Fruit fly (Drosophila melanogaster) whole organism, embryonic: ENCODE results near the gene Pnn.

ENCODE experiments used
- ATbp ChIP-seq: fragments of 200-800 bp; sonication (Bioruptor generic); optimal IDR thresholded peaks from 2 replicates; lab custom pipeline; 2017; ENCODE audit warnings: missing biosample characterization, mild to moderate bottlenecking, missing genetic modification characterization, missing genetic modification reagents
- Adf1 ChIP-seq: fragments of 200-800 bp; sonication (Bioruptor generic); IDR thresholded peaks from 2 replicates; pipeline ENCODE4 v1.3.6; 2022; ENCODE audit warnings: missing biosample characterization, missing genetic modification characterization
- B-H2 ChIP-seq: fragments of 200-800 bp; sonication (Bioruptor generic); optimal IDR thresholded peaks from 2 replicates; lab custom pipeline; 2018; ENCODE audit warnings: missing biosample characterization, mild to moderate bottlenecking, missing genetic modification characterization
- Bdp1 ChIP-seq: fragments of 200-800 bp; sonication (Bioruptor generic); optimal IDR thresholded peaks from 3 replicates; lab custom pipeline; 2016; ENCODE audit warnings: missing biosample characterization, missing genetic modification characterization
- Bgb ChIP-seq: fragments of 200-800 bp; sonication (Bioruptor generic); IDR thresholded peaks from 2 replicates; pipeline ENCODE4 v1.3.6; 2022; ENCODE audit warnings: missing biosample characterization, missing genetic modification characterization; ENCODE audit not compliant: partially characterized antibody
- Blimp-1 ChIP-seq: fragments of 200-800 bp; sonication (Bioruptor generic); optimal IDR thresholded peaks from 3 replicates; lab custom pipeline; 2018; ENCODE audit warnings: missing biosample characterization, missing genetic modification characterization, mild to moderate bottlenecking, moderate library complexity, missing genetic modification reagents
- C15 ChIP-seq: fragments of 200-800 bp; sonication (Bioruptor generic); IDR thresholded peaks from 3 replicates; pipeline ENCODE4 v1.3.6; 2022; ENCODE audit warnings: missing biosample characterization, missing genetic modification characterization
- CG11456 ChIP-seq: fragments of 200-800 bp; sonication (Bioruptor generic); IDR thresholded peaks from 3 replicates; pipeline ENCODE4 v1.3.6; 2022; ENCODE audit warnings: missing biosample characterization, missing genetic modification characterization
- CG12391 ChIP-seq: fragments of 200-800 bp; sonication (Bioruptor generic); optimal IDR thresholded peaks from 3 replicates; lab custom pipeline; 2018; ENCODE audit warnings: missing biosample characterization, mild to moderate bottlenecking, missing genetic modification characterization, moderate library complexity
- CG14050 ChIP-seq: fragments of 200-800 bp; sonication (Bioruptor generic); IDR thresholded peaks from 3 replicates; pipeline ENCODE4 v1.3.6; 2022; ENCODE audit warnings: missing biosample characterization, missing genetic modification characterization
- CG14965 ChIP-seq: fragments of 200-800 bp; sonication (Bioruptor generic); optimal IDR thresholded peaks from 2 replicates; lab custom pipeline; 2016; ENCODE audit warnings: missing biosample characterization, missing genetic modification characterization, borderline replicate concordance
- CG15479 ChIP-seq: fragments of 200-800 bp; sonication (Bioruptor generic); optimal IDR thresholded peaks from 3 replicates; lab custom pipeline; 2019; ENCODE audit warnings: missing biosample characterization, mild to moderate bottlenecking, missing genetic modification characterization, moderate library complexity
- CG15514 ChIP-seq: fragments of 200-800 bp; sonication (Bioruptor generic); optimal IDR thresholded peaks from 3 replicates; lab custom pipeline; 2017; ENCODE audit warnings: missing biosample characterization, missing genetic modification characterization, mild to moderate bottlenecking, moderate library complexity, missing genetic modification reagents
- CG18599 ChIP-seq: fragments of 200-800 bp; sonication (Bioruptor generic); optimal IDR thresholded peaks from 3 replicates; lab custom pipeline; 2017; ENCODE audit warnings: missing biosample characterization, missing genetic modification characterization, mild to moderate bottlenecking, moderate library complexity, missing genetic modification reagents
- CG33213 ChIP-seq: fragments of 200-800 bp; sonication (Bioruptor generic); optimal IDR thresholded peaks from 3 replicates; lab custom pipeline; 2016; ENCODE audit warnings: missing biosample characterization, missing genetic modification characterization
- CG3407 ChIP-seq: fragments of 200-800 bp; sonication (Bioruptor generic); optimal IDR thresholded peaks from 2 replicates; lab custom pipeline; 2018; ENCODE audit warnings: missing biosample characterization, mild to moderate bottlenecking, missing genetic modification characterization
- CG34376 ChIP-seq: fragments of 200-800 bp; sonication (Bioruptor generic); optimal IDR thresholded peaks from 2 replicates; lab custom pipeline; 2018; ENCODE audit warnings: missing biosample characterization, mild to moderate bottlenecking, missing genetic modification characterization
- CG3838 ChIP-seq: fragments of 200-800 bp; sonication (Bioruptor generic); optimal IDR thresholded peaks from 3 replicates; lab custom pipeline; 2016; ENCODE audit warnings: missing biosample characterization, missing genetic modification characterization
- CG3847 ChIP-seq: fragments of 200-800 bp; sonication (Bioruptor generic); IDR thresholded peaks from 2 replicates; pipeline ENCODE4 v1.3.6; 2022; ENCODE audit warnings: missing biosample characterization, missing genetic modification characterization
- CG6683 ChIP-seq: fragments of 200-800 bp; sonication (Bioruptor generic); optimal IDR thresholded peaks from 2 replicates; lab custom pipeline; 2017; ENCODE audit warnings: missing biosample characterization, mild to moderate bottlenecking, missing genetic modification characterization, missing genetic modification reagents
- CG6689 ChIP-seq: fragments of 200-800 bp; sonication (Bioruptor generic); IDR thresholded peaks from 2 replicates; pipeline ENCODE4 v1.3.6; 2022; ENCODE audit warnings: missing biosample characterization, missing genetic modification characterization
- Camta ChIP-seq: fragments of 200-800 bp; sonication (Bioruptor generic); optimal IDR thresholded peaks from 2 replicates; lab custom pipeline; 2016; ENCODE audit warnings: missing biosample characterization, missing genetic modification characterization
- Dfd ChIP-seq, 2 experiments: fragments of >200 bp; optimal IDR thresholded peaks; 2 replicates each; lab custom pipeline; 2017; ENCODE audit warnings: missing biosample characterization in 2 of 2, missing genetic modification characterization in 2 of 2
- Doc3 ChIP-seq: fragments of 200-800 bp; sonication (Bioruptor generic); IDR thresholded peaks from 3 replicates; pipeline ENCODE4 v1.3.6; 2022; ENCODE audit warnings: missing biosample characterization, missing genetic modification characterization; ENCODE audit not compliant: partially characterized antibody
- Dp ChIP-seq: fragments of 200-800 bp; sonication (Bioruptor generic); optimal IDR thresholded peaks from 2 replicates; lab custom pipeline; 2018; ENCODE audit warnings: missing biosample characterization, mild to moderate bottlenecking, missing genetic modification characterization, moderate library complexity
- HmgD ChIP-seq: fragments of 200-800 bp; sonication (Bioruptor generic); optimal IDR thresholded peaks from 3 replicates; lab custom pipeline; 2016; ENCODE audit warnings: missing biosample characterization, missing genetic modification characterization
- Hmr ChIP-seq: fragments of 200-800 bp; sonication (Bioruptor generic); optimal IDR thresholded peaks from 3 replicates; lab custom pipeline; 2017; ENCODE audit warnings: mild to moderate bottlenecking, missing biosample characterization, missing genetic modification reagents, missing genetic modification characterization
- MTF-1 ChIP-seq: fragments of 200-800 bp; sonication (Bioruptor generic); optimal IDR thresholded peaks from 2 replicates; lab custom pipeline; 2018; ENCODE audit warnings: missing biosample characterization, mild to moderate bottlenecking, missing genetic modification characterization, borderline replicate concordance
- Opbp ChIP-seq: fragments of 200-800 bp; sonication (Bioruptor generic); IDR thresholded peaks from 3 replicates; pipeline ENCODE4 v1.3.6; 2022; ENCODE audit warnings: missing biosample characterization, missing genetic modification characterization; ENCODE audit not compliant: partially characterized antibody
- Sox102F ChIP-seq: fragments of 200-800 bp; sonication (Bioruptor generic); optimal IDR thresholded peaks from 2 replicates; lab custom pipeline; 2018; ENCODE audit warnings: missing biosample characterization, mild to moderate bottlenecking, missing genetic modification characterization, moderate library complexity
- Tbp ChIP-seq: fragments of >200 bp; optimal IDR thresholded peaks from 2 replicates; lab custom pipeline; 2018; ENCODE audit warnings: missing biosample characterization, missing genetic modification characterization
- YL-1 ChIP-seq: fragments of 200-800 bp; sonication (Bioruptor generic); optimal IDR thresholded peaks from 3 replicates; lab custom pipeline; 2017; ENCODE audit warnings: missing biosample characterization, mild to moderate bottlenecking, missing genetic modification characterization
- amos ChIP-seq: fragments of 200-800 bp; sonication (Bioruptor generic); IDR thresholded peaks from 2 replicates; pipeline ENCODE4 v1.3.6; 2022; ENCODE audit warnings: missing biosample characterization, missing genetic modification characterization; ENCODE audit not compliant: partially characterized antibody
- bigmax ChIP-seq: fragments of 200-800 bp; sonication (Bioruptor generic); optimal IDR thresholded peaks from 2 replicates; lab custom pipeline; 2018; ENCODE audit warnings: missing biosample characterization, mild to moderate bottlenecking, missing genetic modification characterization
- bowl ChIP-seq: fragments of 200-800 bp; sonication (Bioruptor generic); IDR thresholded peaks from 2 replicates; pipeline ENCODE4 v1.3.6; 2022; ENCODE audit warnings: missing biosample characterization, missing genetic modification characterization
- da ChIP-seq: fragments of 200-800 bp; sonication (Bioruptor generic); optimal IDR thresholded peaks from 2 replicates; lab custom pipeline; 2016; ENCODE audit warnings: missing biosample characterization, missing genetic modification characterization
- dan ChIP-seq: fragments of 200-800 bp; sonication (Bioruptor generic); IDR thresholded peaks from 2 replicates; pipeline ENCODE4 v1.3.6; 2022; ENCODE audit warnings: missing biosample characterization, missing genetic modification characterization
- knrl ChIP-seq: fragments of 200-800 bp; sonication (Bioruptor generic); IDR thresholded peaks from 3 replicates; pipeline ENCODE4 v1.3.6; 2022; ENCODE audit warnings: missing biosample characterization, missing genetic modification characterization; ENCODE audit not compliant: partially characterized antibody
- mirr ChIP-seq: fragments of 200-800 bp; sonication (Bioruptor generic); optimal IDR thresholded peaks from 3 replicates; lab custom pipeline; 2018; ENCODE audit warnings: missing biosample characterization, mild to moderate bottlenecking, missing genetic modification characterization
- prd ChIP-seq, 3 experiments: fragments of >200 bp in 2 of 3; fragments of 200-800 bp in 1 of 3; sonication (Bioruptor generic) in 1 of 3; optimal IDR thresholded peaks in 2 of 3; IDR thresholded peaks in 1 of 3; 2 replicates in 2 of 3; 3 replicates in 1 of 3; pipeline versions ENCODE4 v1.3.6 to Lab custom; 2017 to 2022; ENCODE audit warnings: missing biosample characterization in 1 of 3, missing genetic modification characterization in 1 of 3
- schlank ChIP-seq: fragments of 200-800 bp; sonication (Bioruptor generic); optimal IDR thresholded peaks from 2 replicates; lab custom pipeline; 2018; ENCODE audit warnings: missing biosample characterization, mild to moderate bottlenecking, missing genetic modification characterization
- seq ChIP-seq: fragments of 200-800 bp; sonication (Bioruptor generic); IDR thresholded peaks from 2 replicates; pipeline ENCODE4 v1.3.6; 2022; ENCODE audit warnings: missing biosample characterization, missing genetic modification characterization
- slp2 ChIP-seq: fragments of 200-800 bp; sonication (Bioruptor generic); optimal IDR thresholded peaks from 2 replicates; lab custom pipeline; 2016; ENCODE audit warnings: missing biosample characterization, missing genetic modification characterization
- toy ChIP-seq: fragments of 200-800 bp; sonication (Bioruptor generic); IDR thresholded peaks from 2 replicates; pipeline ENCODE4 v1.3.6; 2022; ENCODE audit warnings: missing biosample characterization, missing genetic modification characterization
- twi ChIP-seq: fragments of 200-800 bp; optimal IDR thresholded peaks from 2 replicates; lab custom pipeline; 2019; ENCODE audit warnings: missing biosample characterization, mild to moderate bottlenecking, missing genetic modification characterization, moderate library complexity
- vvl ChIP-seq: fragments of 200-800 bp; sonication (Bioruptor generic); IDR thresholded peaks from 2 replicates; pipeline ENCODE4 v1.3.6; 2022; ENCODE audit warnings: missing biosample characterization, missing genetic modification characterization

Gene Pnn

dm6 chr3R:9783240-9783917, 42.7 kb downstream of the Pnn start (continued):
- 0 out of 2 replicates have a peak, but pooled peaks have one; percentile 8 for TF ChIP-seq vvl (GFP tag; lab: Robert Waterston, UW)
- TF ChIP-seq slp2 (GFP tag; lab: Kevin White, UChicago): no peak
- no peak for TF ChIP-seq Blimp-1 (GFP tag; lab: Kevin White, UChicago)
- TF ChIP-seq CG11456 (GFP tag; lab: Robert Waterston, UW): no peak
- no peak for TF ChIP-seq CG14050 (GFP tag; lab: Robert Waterston, UW)
- peak; percentile 25 for TF ChIP-seq Sox102F (GFP tag; lab: Kevin White, UChicago)
- no peak for TF ChIP-seq Doc3 (GFP tag; lab: Robert Waterston, UW)
- no peak for TF ChIP-seq prd (optimal IDR thresholded peaks at IDR 0.05; lab: Kevin White, UChicago)
- 0 out of 3 replicates have a peak, but pooled peaks have one; percentile 17 for TF ChIP-seq prd (GFP tag; IDR thresholded peaks at IDR 0.05; lab: Robert Waterston, UW)
- TF ChIP-seq CG18599 (GFP tag; lab: Kevin White, UChicago): peak; percentile 7
- TF ChIP-seq Tbp (GFP tag; lab: Kevin White, UChicago): no peak
- TF ChIP-seq CG3838 (GFP tag; lab: Kevin White, UChicago): no peak
- TF ChIP-seq schlank: no peak
- no peak for TF ChIP-seq C15 (GFP tag; lab: Robert Waterston, UW)
- no peak for TF ChIP-seq CG3407
- peak; percentile 21; the same call in 1 of the 2 replicates for TF ChIP-seq Bgb (GFP tag; lab: Robert Waterston, UW)
- TF ChIP-seq twi: no peak
- no peak for TF ChIP-seq Camta
- no peak for TF ChIP-seq Dfd (GFP tag; optimal IDR thresholded peaks at IDR 0.05; lab: Kevin White, UChicago)
- TF ChIP-seq CG14965 (GFP tag; lab: Kevin White, UChicago): no peak
- no peak for TF ChIP-seq dan (GFP tag; lab: Robert Waterston, UW)
- TF ChIP-seq CG15479 (GFP tag; lab: Kevin White, UChicago): no peak
- TF ChIP-seq CG33213 (GFP tag; lab: Kevin White, UChicago): no peak
- TF ChIP-seq CG12391 (tag; lab: Kevin White, UChicago): peak; percentile 16
- TF ChIP-seq, all 482 proteins: peak for 40

- TF ChIP-seq Dp (GFP tag; lab: Kevin White, UChicago): peak; percentile 64
- TF ChIP-seq seq (GFP tag; lab: Robert Waterston, UW): peak; percentile 31; the same call in 1 of the 2 replicates
- peak; percentile 12 for TF ChIP-seq bigmax (GFP tag; lab: Kevin White, UChicago)
- TF ChIP-seq knrl (GFP tag; lab: Robert Waterston, UW): peak; percentile 19; the same call in 1 of the 3 replicates
- TF ChIP-seq CG34376 (GFP tag; lab: Kevin White, UChicago): peak; percentile 14
- TF ChIP-seq YL-1 (GFP tag; lab: Kevin White, UChicago): no peak
- TF ChIP-seq B-H2 (GFP tag; lab: Kevin White, UChicago): peak; percentile 15
- no peak for TF ChIP-seq da (GFP tag; lab: Kevin White, UChicago)
- TF ChIP-seq HmgD (GFP tag; lab: Kevin White, UChicago): no peak
- TF ChIP-seq ATbp: no peak
- TF ChIP-seq toy (GFP tag; lab: Robert Waterston, UW): no peak
- TF ChIP-seq CG15514 (GFP tag; lab: Kevin White, UChicago): peak; percentile 96
- no peak for TF ChIP-seq Bdp1 (GFP tag; lab: Kevin White, UChicago)
- peak; percentile 79 for TF ChIP-seq Hmr (GFP tag; lab: Kevin White, UChicago)
- TF ChIP-seq Adf1 (GFP tag; lab: Robert Waterston, UW): peak; percentile 45; the same call in 1 of the 2 replicates
- no peak for TF ChIP-seq bowl (GFP tag; lab: Robert Waterston, UW)
- no peak for TF ChIP-seq mirr
- no peak for TF ChIP-seq CG6689 (GFP tag; lab: Robert Waterston, UW)
- TF ChIP-seq MTF-1: peak; percentile 100
- peak; percentile 11 for TF ChIP-seq CG6683
- TF ChIP-seq Opbp (GFP tag; lab: Robert Waterston, UW): 0 out of 3 replicates have a peak, but pooled peaks have one; percentile 24
- TF ChIP-seq amos (GFP tag; lab: Robert Waterston, UW): peak; percentile 44; the same call in 1 of the 2 replicates
- TF ChIP-seq CG3847 (GFP tag; lab: Robert Waterston, UW): 0 out of 2 replicates have a peak, but pooled peaks have one; percentile 7
Observed at dm6 chr3R:9784341-9785062, 43.8 kb downstream of the Pnn start, which contains the start of the genes MtnA and CG8500. TSS of gene MtnA (minus strand) at chr3R:9784370. TSS of gene CG8500 (plus strand) at chr3R:9784653.
